Worm (Caenorhabditis elegans) whole organism, L4 larva: ENCODE data around the gene ags-3.

Experiments used
- ama-1 ChIP-seq: fragments of 150-350 bp; optimal IDR thresholded peaks from 2 replicates; lab custom pipeline; 2014; ENCODE audit warnings: inconsistent platforms, mixed read lengths
- daf-8 ChIP-seq: fragments of 200-800 bp; sonication (Bioruptor generic); IDR thresholded peaks from 2 replicates; pipeline ENCODE4 v1.3.6; 2022; ENCODE audit warnings: missing genetic modification characterization, missing compliant biosample characterization
- dpl-1 ChIP-seq: fragments of 150-350 bp; optimal IDR thresholded peaks from 2 replicates; lab custom pipeline; 2014; ENCODE audit warnings: missing biosample characterization, missing genetic modification reagents, missing genetic modification characterization
- jun-1 ChIP-seq: fragments of 150-350 bp; optimal IDR thresholded peaks from 2 replicates; lab custom pipeline; 2014; ENCODE audit warnings: missing biosample characterization, missing genetic modification reagents, missing genetic modification characterization
- nhr-102 ChIP-seq: sonication (generic microtip); optimal IDR thresholded peaks from 2 replicates; lab custom pipeline; 2016; ENCODE audit warnings: mild to moderate bottlenecking, missing genetic modification characterization, moderate library complexity, missing compliant biosample characterization
- nhr-28 ChIP-seq: fragments of 150-350 bp; optimal IDR thresholded peaks from 2 replicates; lab custom pipeline; 2014; ENCODE audit warnings: missing biosample characterization, missing genetic modification characterization
- nhr-6 ChIP-seq: fragments of 150-350 bp; optimal IDR thresholded peaks from 2 replicates; lab custom pipeline; 2014; ENCODE audit warnings: missing biosample characterization, missing genetic modification characterization
- nhr-76 ChIP-seq: fragments of 150-350 bp; optimal IDR thresholded peaks from 2 replicates; lab custom pipeline; 2014; ENCODE audit warnings: missing biosample characterization, missing genetic modification characterization

- TF ChIP-seq nhr-28 (peak; percentile 65), nhr-76 (no peak), jun-1 (no peak), nhr-6 (tag; lab: Kevin White, UChicago) (peak; percentile 8), daf-8 (no peak), dpl-1 (GFP tag; lab: Kevin White, UChicago) (peak; percentile 65), nhr-102 (tag; lab: Kevin White, UChicago) (peak; percentile 44), ama-1 (no peak)
These were observed 59.4 kb downstream of the ags-3 start, which contains the start of gene Y34B4A.7 for ce11 chrX:5244041-5244440.
